Fruit fly (Drosophila melanogaster) whole organism, prepupa: ENCODE measurements around the gene CG14174.

ENCODE experiments used
- CG10631 ChIP-seq: fragments of 200-800 bp; sonication (Bioruptor generic); optimal IDR thresholded peaks from 2 replicates; lab custom pipeline; 2016; ENCODE audit warnings: missing biosample characterization, missing genetic modification characterization
- CG6276 ChIP-seq: fragments of 200-800 bp; sonication (Bioruptor generic); optimal IDR thresholded peaks from 2 replicates; lab custom pipeline; 2017; ENCODE audit warnings: missing biosample characterization, mild to moderate bottlenecking, missing genetic modification characterization
- Gug ChIP-seq: fragments of 200-800 bp; sonication (Bioruptor generic); IDR thresholded peaks from 2 replicates; pipeline ENCODE4 v1.3.6; 2022; ENCODE audit warnings: missing biosample characterization, missing genetic modification characterization
- Hr38 ChIP-seq: sonication (Bioruptor generic); optimal IDR thresholded peaks from 2 replicates; lab custom pipeline; 2016; ENCODE audit warnings: missing biosample characterization, missing genetic modification characterization
- OdsH ChIP-seq: fragments of 200-800 bp; sonication (Bioruptor generic); optimal IDR thresholded peaks from 3 replicates; lab custom pipeline; 2016; ENCODE audit warnings: missing biosample characterization, missing genetic modification characterization

- no peak for TF ChIP-seq Gug (GFP tag; lab: Robert Waterston, UW)
- TF ChIP-seq CG6276 = no peak
- TF ChIP-seq OdsH = no peak
- no peak for TF ChIP-seq Hr38 (GFP tag; lab: Kevin White, UChicago)
- no peak for TF ChIP-seq CG10631
These were observed 23.9 kb upstream of the CG14174 start for dm6 chr3L:9695242-9695641.
